Worm (Caenorhabditis elegans) whole organism, L4/young adult: ENCODE results near the gene mes-4.

Experiments used
- W03F9.2 ChIP-seq: fragments of 150-350 bp; optimal IDR thresholded peaks from 2 replicates; lab custom pipeline; 2014; ENCODE audit warnings: missing biosample characterization, missing genetic modification characterization
- dao-5 ChIP-seq: sonication (generic microtip); optimal IDR thresholded peaks from 2 replicates; lab custom pipeline; 2016; ENCODE audit warnings: missing genotype, missing genetic modification characterization, moderate library complexity, missing compliant biosample characterization
- him-1 ChIP-seq: sonication (generic microtip); optimal IDR thresholded peaks from 2 replicates; lab custom pipeline; 2016; ENCODE audit warnings: missing genotype, missing genetic modification reagents, missing genetic modification characterization, missing compliant biosample characterization

- TF ChIP-seq W03F9.2: no peak
- no peak for TF ChIP-seq him-1
- no peak for TF ChIP-seq dao-5 (tag; lab: Kevin White, UChicago)
These were observed 25.4 kb downstream of the mes-4 start for ce11 chrV:13411992-13412298.
